Fruit fly (Drosophila melanogaster): Measurements from ENCODE around the gene CG11878.

Gene CG11878

DNA sequence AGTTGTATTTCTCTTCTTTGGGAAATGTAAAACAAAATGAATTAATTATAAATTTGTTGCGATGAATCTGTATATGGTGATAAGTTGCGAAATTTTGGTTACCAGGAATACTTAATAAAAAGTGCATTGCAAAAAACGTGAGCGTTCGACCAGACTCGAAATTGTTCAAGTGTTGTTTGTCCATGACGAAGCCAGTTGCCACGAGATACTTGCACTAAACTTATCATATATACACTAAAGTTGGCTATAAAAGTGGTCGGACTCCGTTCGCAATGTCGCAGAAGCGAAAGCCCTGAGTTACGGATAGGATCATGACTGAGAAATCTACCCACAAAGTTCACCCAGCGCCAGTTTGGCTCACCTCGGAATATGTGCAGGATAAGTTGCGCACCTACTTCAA, at the start of gene CG11878:
Gene CG11878, plus strand, starts transcription at position 301 of the 400 bp plus-strand sequence.
- TF ChIP-seq CG8281 (tag; optimal IDR thresholded peaks at IDR 0.05) (no peak), CG4820 (GFP tag; optimal IDR thresholded peaks at IDR 0.05) (no peak), CG10959 (GFP tag; IDR thresholded peaks at IDR 0.05) (no peak), oc (tag; optimal IDR thresholded peaks at IDR 0.05) (no peak), seq (GFP tag; IDR thresholded peaks at IDR 0.05) (no peak), gro (GFP tag; optimal IDR thresholded peaks at IDR 0.05) (no peak)

- TF ChIP-seq Ets65A (GFP tag) (peak; percentile 91), CG8089 (GFP tag; optimal IDR thresholded peaks at IDR 0.05) (no peak)
Observed at dm6 chr3R:25225483-25225882, 48.2 kb upstream of the CG11878 start.

- TF ChIP-seq ewg (GFP tag; optimal IDR thresholded peaks at IDR 0.05), result peak; percentile 75
- TF ChIP-seq CG10267 (tag; optimal IDR thresholded peaks at IDR 0.05), result peak; percentile 84
- 0 out of 4 replicates have a peak, but pooled peaks have one; percentile 21 for TF ChIP-seq Dll (GFP tag; IDR thresholded peaks at IDR 0.05; ENCODE audit: partially characterized antibody)
- TF ChIP-seq yki (optimal IDR thresholded peaks at IDR 0.05), result no peak
- TF ChIP-seq Sry-δ (GFP tag; optimal IDR thresholded peaks at IDR 0.05), result peak; percentile 21
- peak; percentile 23; the same call in 1 of the 2 replicates for TF ChIP-seq peb (GFP tag; IDR thresholded peaks at IDR 0.05)
- peak; percentile 67 for TF ChIP-seq CG13296 (GFP tag; optimal IDR thresholded peaks at IDR 0.05)
- peak; percentile 79 for TF ChIP-seq Hr3 (GFP tag; optimal IDR thresholded peaks at IDR 0.05)
- TF ChIP-seq CG31224 (GFP tag; IDR thresholded peaks at IDR 0.05), result no peak
- peak; percentile 31 for TF ChIP-seq corto (GFP tag; optimal IDR thresholded peaks at IDR 0.05)
- TF ChIP-seq kay (GFP tag; optimal IDR thresholded peaks at IDR 0.05), result peak; percentile 56
- TF ChIP-seq dmrt11E (tag; optimal IDR thresholded peaks at IDR 0.05), result peak; percentile 89
- TF ChIP-seq zfh2 (GFP tag; optimal IDR thresholded peaks at IDR 0.05), result peak; percentile 0
- TF ChIP-seq gfzf (GFP tag; optimal IDR thresholded peaks at IDR 0.05), result no peak
- peak; percentile 65 for TF ChIP-seq sisA (GFP tag; IDR thresholded peaks at IDR 0.05)
- TF ChIP-seq CG12155 (GFP tag; optimal IDR thresholded peaks at IDR 0.05), result peak; percentile 64
- TF ChIP-seq chif (GFP tag; optimal IDR thresholded peaks at IDR 0.05), result peak; percentile 56 to 89
- TF ChIP-seq CG12299 (tag; optimal IDR thresholded peaks at IDR 0.05), result peak; percentile 8
- TF ChIP-seq CG1529 (GFP tag; optimal IDR thresholded peaks at IDR 0.05), result peak; percentile 84
- TF ChIP-seq CG11456 (GFP tag; IDR thresholded peaks at IDR 0.05), result no peak
- TF ChIP-seq CG6254 (GFP tag; optimal IDR thresholded peaks at IDR 0.05), result peak; percentile 90
- TF ChIP-seq CG4854 (GFP tag; optimal IDR thresholded peaks at IDR 0.05), result peak; percentile 69
- peak; percentile 40; the same call in 1 of the 2 replicates for TF ChIP-seq CG32532 (GFP tag; IDR thresholded peaks at IDR 0.05)
- peak; percentile 97 for TF ChIP-seq CG17361 (GFP tag; IDR thresholded peaks at IDR 0.05)
- TF ChIP-seq az2 (GFP tag; optimal IDR thresholded peaks at IDR 0.05), result peak; percentile 85
- TF ChIP-seq CG8359 (GFP tag; optimal IDR thresholded peaks at IDR 0.05; ENCODE audit: borderline replicate concordance), result peak; percentile 76
- peak; percentile 66; the same call in 1 of the 3 replicates for TF ChIP-seq so (GFP tag; IDR thresholded peaks at IDR 0.05)
- TF ChIP-seq Sry-β (GFP tag; optimal IDR thresholded peaks at IDR 0.05), result peak; percentile 45
- TF ChIP-seq CG12071 (GFP tag; optimal IDR thresholded peaks at IDR 0.05), result peak; percentile 43
- TF ChIP-seq run (tag; optimal IDR thresholded peaks at IDR 0.05), result peak; percentile 72
- TF ChIP-seq exex (tag; optimal IDR thresholded peaks at IDR 0.05), result no peak
- TF ChIP-seq Camta (GFP tag; optimal IDR thresholded peaks at IDR 0.05), result peak; percentile 86
- peak; percentile 95 for TF ChIP-seq Ets65A (GFP tag)
- no peak for TF ChIP-seq cas (GFP tag; IDR thresholded peaks at IDR 0.05)
- TF ChIP-seq ase (GFP tag; IDR thresholded peaks at IDR 0.05), result peak; percentile 35; the same call in 1 of the 3 replicates
- TF ChIP-seq gcm2 (GFP tag; optimal IDR thresholded peaks at IDR 0.05), result no peak
- peak; percentile 43 for TF ChIP-seq ac (GFP tag; optimal IDR thresholded peaks at IDR 0.05)
- peak; percentile 62; the same call in 1 of the 2 replicates for TF ChIP-seq stc (GFP tag; IDR thresholded peaks at IDR 0.05)
- peak in 1 of 2 experiments; percentile 85 for TF ChIP-seq Hr78 (GFP tag; optimal IDR thresholded peaks at IDR 0.05)
Observed at dm6 chr3R:25232271-25232989, 41.2 kb upstream of the CG11878 start, which contains the start of gene Cad96Cb. TSS of gene Cad96Cb (minus strand) at chr3R:25232321.
